Fruit fly (Drosophila melanogaster) Kc167 (cell line): Measurements from ENCODE around the gene fau.

Source experiments
- Myc ChIP-seq: fragments of >200 bp; optimal IDR thresholded peaks from 2 replicates; lab custom pipeline; 2017; ENCODE audit warnings: missing external identifiers
- h ChIP-seq: fragments of >200 bp; optimal IDR thresholded peaks from 3 replicates; lab custom pipeline; 2018; ENCODE audit warnings: missing external identifiers
- insv ChIP-seq: fragments of >200 bp; optimal IDR thresholded peaks from 3 replicates; lab custom pipeline; 2018; ENCODE audit warnings: missing external identifiers
- psq ChIP-seq: fragments of >200 bp; optimal IDR thresholded peaks from 2 replicates; lab custom pipeline; 2017; ENCODE audit warnings: missing external identifiers
- ttk ChIP-seq: sonication (Bioruptor generic); optimal IDR thresholded peaks from 2 replicates; lab custom pipeline; 2017; ENCODE audit warnings: missing external identifiers

DNA sequence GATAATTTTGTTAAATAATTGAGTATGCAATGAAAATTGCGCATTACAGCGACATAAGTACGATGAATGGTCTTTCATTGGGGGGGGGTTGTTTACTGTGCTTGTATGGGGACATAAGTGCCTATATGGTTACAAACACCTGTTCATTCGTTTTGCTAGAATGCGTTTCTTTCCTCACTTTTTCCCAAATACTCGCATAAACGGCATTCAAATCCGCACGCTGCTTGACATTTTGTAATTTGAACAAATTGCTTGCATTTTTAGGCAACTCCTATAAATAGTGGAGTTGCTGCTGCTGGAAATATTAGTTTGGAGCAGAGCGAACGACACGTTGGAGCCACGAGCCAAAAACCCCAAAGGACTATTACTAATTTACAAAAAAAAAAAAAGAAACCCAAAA, 2.1 kb upstream of the fau start, which contains the start of gene Desi:
- TF ChIP-seq Myc (no peak), h (no peak), insv (lab: Kevin White, UChicago) (no peak), psq (no peak), ttk (no peak)
